Worm (Caenorhabditis elegans) whole organism, L4/young adult: Measurements from ENCODE around the gene taf-3.

Experiments
- W03F9.2 ChIP-seq: fragments of 150-350 bp; optimal IDR thresholded peaks from 2 replicates; lab custom pipeline; 2014; ENCODE audit warnings: missing biosample characterization, missing genetic modification characterization
- dao-5 ChIP-seq: sonication (generic microtip); optimal IDR thresholded peaks from 2 replicates; lab custom pipeline; 2016; ENCODE audit warnings: missing genotype, missing genetic modification characterization, moderate library complexity, missing compliant biosample characterization

DNA sequence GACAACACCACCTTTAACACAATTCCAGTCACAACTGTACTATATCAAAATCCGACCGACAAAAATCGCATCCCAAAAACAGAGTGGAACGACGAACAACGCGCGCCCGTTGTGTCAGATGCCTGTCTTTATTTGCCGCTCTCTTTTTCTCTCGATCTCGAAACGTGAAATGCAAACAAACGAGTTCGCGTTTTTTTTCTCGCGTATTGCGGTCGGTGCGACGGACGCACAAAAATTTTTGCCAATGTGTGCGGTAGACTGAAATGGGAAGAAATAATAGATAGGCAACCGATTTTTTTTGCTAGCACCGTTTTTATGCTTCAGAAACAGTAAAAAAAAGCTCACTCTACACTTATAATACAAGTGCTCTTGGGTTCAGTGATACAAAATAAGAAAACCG is 35.1 kb upstream of the taf-3 start:
- TF ChIP-seq W03F9.2 (tag; lab: Kevin White, UChicago) (no peak), dao-5 (tag; lab: Kevin White, UChicago) (no peak)
